Fruit fly (Drosophila melanogaster): ENCODE results near the gene CG31606.

The CG31606 gene

DNA sequence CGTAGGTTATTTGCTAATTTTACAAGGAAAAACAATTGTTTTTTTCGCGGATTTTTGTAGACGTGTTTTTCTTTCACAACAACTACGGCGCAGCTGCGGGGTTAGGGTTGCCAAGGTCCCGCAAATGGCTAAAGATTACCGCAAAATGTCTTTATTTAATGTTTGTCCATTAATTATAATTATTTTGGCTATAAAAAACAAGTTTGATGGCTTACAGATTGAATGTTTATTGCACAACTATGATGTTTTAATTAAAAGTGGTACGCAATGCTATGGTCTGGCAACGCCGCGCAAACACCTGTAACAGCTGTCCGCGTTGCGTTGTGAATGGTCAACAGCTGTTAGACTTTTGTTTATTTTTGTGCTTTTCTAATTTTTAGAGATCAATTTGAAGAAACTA lies 9.3 kb downstream of the CG31606 start (continued):
- TF ChIP-seq Optix (GFP tag; IDR thresholded peaks at IDR 0.05) (peak; percentile 48; the same call in 1 of the 3 replicates), dmrt99B (tag; optimal IDR thresholded peaks at IDR 0.05) (peak; percentile 68), az2 (GFP tag; optimal IDR thresholded peaks at IDR 0.05) (peak; percentile 62), ro (GFP tag; IDR thresholded peaks at IDR 0.05) (no peak), lab (GFP tag; optimal IDR thresholded peaks at IDR 0.05) (peak; percentile 81), CG11085 (GFP tag; IDR thresholded peaks at IDR 0.05) (peak; percentile 58; the same call in 1 of the 2 replicates), CG1602 (GFP tag; optimal IDR thresholded peaks at IDR 0.05) (no peak), trh (GFP tag; optimal IDR thresholded peaks at IDR 0.05) (peak; percentile 26), CG8478 (optimal IDR thresholded peaks at IDR 0.05) (no peak), Pdp1 (GFP tag; optimal IDR thresholded peaks at IDR 0.05) (peak; percentile 79 to 91), CG9727 (GFP tag; optimal IDR thresholded peaks at IDR 0.05) (peak; percentile 70), lbe (GFP tag; optimal IDR thresholded peaks at IDR 0.05) (peak; percentile 60), CG10979 (tag; optimal IDR thresholded peaks at IDR 0.05) (peak; percentile 64), CG7839 (tag; optimal IDR thresholded peaks at IDR 0.05) (peak; percentile 76), insv (GFP tag; optimal IDR thresholded peaks at IDR 0.05) (no peak), CG1024 (GFP tag; IDR thresholded peaks at IDR 0.05) (0 out of 2 replicates have a peak, but pooled peaks have one; percentile 8), ken (GFP tag; IDR thresholded peaks at IDR 0.05) (0 out of 3 replicates have a peak, but pooled peaks have one; percentile 23), GATAe (GFP tag; conservative IDR thresholded peaks at IDR 0.05) (no peak), Atf-2 (GFP tag; optimal IDR thresholded peaks at IDR 0.05) (peak; percentile 26), D (optimal IDR thresholded peaks at IDR 0.05) (no peak), D (GFP tag; optimal IDR thresholded peaks at IDR 0.05) (peak; percentile 40), sd (tag; optimal IDR thresholded peaks at IDR 0.05) (peak; percentile 22), CG18011 (GFP tag; optimal IDR thresholded peaks at IDR 0.05) (peak; percentile 63), Myb (GFP tag; optimal IDR thresholded peaks at IDR 0.05) (peak; percentile 47), CG30431 (GFP tag; optimal IDR thresholded peaks at IDR 0.05) (peak; percentile 16), jigr1 (GFP tag; IDR thresholded peaks at IDR 0.05) (no peak), C15 (GFP tag; IDR thresholded peaks at IDR 0.05) (no peak; the same call in 2 of the 3 replicates), Taf1 (GFP tag; IDR thresholded peaks at IDR 0.05) (peak; percentile 83), CG15601 (tag; optimal IDR thresholded peaks at IDR 0.05) (no peak), Stat92E (GFP tag; optimal IDR thresholded peaks at IDR 0.05) (no peak), scrt (GFP tag; optimal IDR thresholded peaks at IDR 0.05) (peak; percentile 95), CG12659 (GFP tag; optimal IDR thresholded peaks at IDR 0.05) (peak; percentile 66), Hmx (GFP tag; optimal IDR thresholded peaks at IDR 0.05) (peak; percentile 28), org-1 (GFP tag; optimal IDR thresholded peaks at IDR 0.05) (no peak), Bdp1 (GFP tag; optimal IDR thresholded peaks at IDR 0.05) (peak; percentile 68), CG1603 (tag; optimal IDR thresholded peaks at IDR 0.05) (peak; percentile 74), CG12391 (tag; optimal IDR thresholded peaks at IDR 0.05) (peak; percentile 75), CG2712 (tag; optimal IDR thresholded peaks at IDR 0.05) (peak; percentile 75), hbn (GFP tag; IDR thresholded peaks at IDR 0.05; ENCODE audit: partially characterized antibody) (no peak), CG5245 (GFP tag; optimal IDR thresholded peaks at IDR 0.05) (peak; percentile 45), CG7745 (tag; optimal IDR thresholded peaks at IDR 0.05) (no peak), CG17802 (tag; optimal IDR thresholded peaks at IDR 0.05) (no peak), CG2889 (GFP tag; IDR thresholded peaks at IDR 0.05) (no peak), CG12104 (GFP tag; optimal IDR thresholded peaks at IDR 0.05) (peak; percentile 36), ERR (GFP tag; optimal IDR thresholded peaks at IDR 0.05) (no peak), CG7987 (GFP tag; optimal IDR thresholded peaks at IDR 0.05) (peak; percentile 42), Dref (GFP tag; IDR thresholded peaks at IDR 0.05) (no peak), lola (GFP tag; optimal IDR thresholded peaks at IDR 0.05) (peak in 1 of 3 experiments; percentile 41), hb (GFP tag; IDR thresholded peaks at IDR 0.05; ENCODE audit: partially characterized antibody) (no peak), CG17361 (GFP tag; IDR thresholded peaks at IDR 0.05) (peak; percentile 70)

Data from whole organism, embryonic.